Fruit fly (Drosophila melanogaster): ENCODE results near the gene xit.

xit gene

dm6 chrX:6854563-6854962 is 33.7 kb downstream of the xit start (continued):
- TF ChIP-seq Six4 (GFP tag; optimal IDR thresholded peaks at IDR 0.05) (peak; percentile 60), ATbp (GFP tag; optimal IDR thresholded peaks at IDR 0.05) (peak; percentile 82), HLH4C (GFP tag; IDR thresholded peaks at IDR 0.05; ENCODE audit: partially characterized antibody) (no peak), Ssrp (tag; optimal IDR thresholded peaks at IDR 0.05) (peak; percentile 80), E2f2 (GFP tag; IDR thresholded peaks at IDR 0.05) (peak; percentile 52; the same call in 1 of the 2 replicates), dmrt99B (tag; optimal IDR thresholded peaks at IDR 0.05) (peak; percentile 90), jing (GFP tag; optimal IDR thresholded peaks at IDR 0.05) (peak; percentile 46), tap (tag; optimal IDR thresholded peaks at IDR 0.05) (peak; percentile 63), Awh (GFP tag; IDR thresholded peaks at IDR 0.05) (peak; percentile 54; the same call in 1 of the 2 replicates), dmrt11E (tag; optimal IDR thresholded peaks at IDR 0.05) (peak; percentile 73), Med (GFP tag) (peak; percentile 96), pnt (GFP tag; optimal IDR thresholded peaks at IDR 0.05) (peak; percentile 29), unc-4 (GFP tag; IDR thresholded peaks at IDR 0.05; ENCODE audit: partially characterized antibody) (no peak), CG18011 (GFP tag; optimal IDR thresholded peaks at IDR 0.05) (peak; percentile 58), CG15073 (GFP tag; optimal IDR thresholded peaks at IDR 0.05) (peak; percentile 59), sug (tag; optimal IDR thresholded peaks at IDR 0.05) (peak; percentile 25), pan (optimal IDR thresholded peaks at IDR 0.05) (no peak), pan (GFP tag; optimal IDR thresholded peaks at IDR 0.05 in 1 of 2, IDR thresholded peaks at IDR 0.05 in 1 of 2) (peak in 1 of 2 experiments; percentile 79), CG7786 (GFP tag; optimal IDR thresholded peaks at IDR 0.05) (peak; percentile 47), GATAe (GFP tag; conservative IDR thresholded peaks at IDR 0.05) (no peak; the same call in 1 of the 2 replicates), shn (GFP tag; optimal IDR thresholded peaks at IDR 0.05) (peak; percentile 15), Pdp1 (GFP tag; optimal IDR thresholded peaks at IDR 0.05) (peak; percentile 63 to 73), Dip2 (GFP tag; IDR thresholded peaks at IDR 0.05) (no peak), CG3995 (GFP tag; optimal IDR thresholded peaks at IDR 0.05) (peak; percentile 31), CG4282 (GFP tag; optimal IDR thresholded peaks at IDR 0.05) (no peak), YL-1 (GFP tag; optimal IDR thresholded peaks at IDR 0.05) (no peak), CG13123 (GFP tag; optimal IDR thresholded peaks at IDR 0.05) (peak; percentile 40), Mad (GFP tag; optimal IDR thresholded peaks at IDR 0.05) (peak; percentile 67), eve (GFP tag; optimal IDR thresholded peaks at IDR 0.05) (no peak), CoRest (tag; optimal IDR thresholded peaks at IDR 0.05) (peak; percentile 82), Ets65A (GFP tag) (peak; percentile 94), pb (GFP tag; optimal IDR thresholded peaks at IDR 0.05) (peak; percentile 3), klu (GFP tag; IDR thresholded peaks at IDR 0.05) (peak; percentile 35; the same call in 1 of the 2 replicates), da (GFP tag; optimal IDR thresholded peaks at IDR 0.05) (no peak), CG12299 (tag; optimal IDR thresholded peaks at IDR 0.05) (peak; percentile 56)

dm6 chrX:6855366-6856200 is 34.8 kb downstream of the xit start:
- TF ChIP-seq CG1603 (tag; optimal IDR thresholded peaks at IDR 0.05) (peak; percentile 36), Taf1 (GFP tag; IDR thresholded peaks at IDR 0.05) (no peak), CG7745 (tag; optimal IDR thresholded peaks at IDR 0.05) (no peak), CG9727 (GFP tag; optimal IDR thresholded peaks at IDR 0.05) (peak; percentile 69), scrt (GFP tag; optimal IDR thresholded peaks at IDR 0.05) (peak; percentile 68), tgo (GFP tag; IDR thresholded peaks at IDR 0.05) (peak; percentile 52), gce (GFP tag; IDR thresholded peaks at IDR 0.05) (peak; percentile 33; the same call in 1 of the 3 replicates), gro (GFP tag; optimal IDR thresholded peaks at IDR 0.05) (peak; percentile 8), gsb (GFP tag; IDR thresholded peaks at IDR 0.05) (no peak), Blimp-1 (GFP tag; optimal IDR thresholded peaks at IDR 0.05) (peak; percentile 80), her (GFP tag; optimal IDR thresholded peaks at IDR 0.05) (no peak), CG5180 (GFP tag; optimal IDR thresholded peaks at IDR 0.05) (peak; percentile 51), CG7839 (tag; optimal IDR thresholded peaks at IDR 0.05) (peak; percentile 96), CG2889 (GFP tag; IDR thresholded peaks at IDR 0.05) (peak; percentile 75), CG12299 (tag; optimal IDR thresholded peaks at IDR 0.05) (peak; percentile 88), HmgD (GFP tag; optimal IDR thresholded peaks at IDR 0.05) (no peak), B-H1 (GFP tag; IDR thresholded peaks at IDR 0.05) (peak; percentile 56)
